Fruit fly (Drosophila melanogaster): ENCODE data around the gene CASK.

The CASK gene

dm6 chr3R:21851592-21852578 is 29.4 kb upstream of the CASK start (continued):
- TF ChIP-seq CG2875 (GFP tag; optimal IDR thresholded peaks at IDR 0.05) (no peak), Adf1 (GFP tag; IDR thresholded peaks at IDR 0.05) (no peak), stwl (tag; optimal IDR thresholded peaks at IDR 0.05) (no peak), sqz (GFP tag; optimal IDR thresholded peaks at IDR 0.05) (no peak), CG4282 (GFP tag; optimal IDR thresholded peaks at IDR 0.05) (no peak), Ets65A (GFP tag) (peak; percentile 71), D19A (tag; optimal IDR thresholded peaks at IDR 0.05) (no peak), CG32532 (GFP tag; IDR thresholded peaks at IDR 0.05) (no peak), Elba2 (GFP tag; optimal IDR thresholded peaks at IDR 0.05) (no peak), jing (GFP tag; optimal IDR thresholded peaks at IDR 0.05) (no peak), CG4617 (GFP tag; optimal IDR thresholded peaks at IDR 0.05; ENCODE audit: borderline replicate concordance) (no peak), tna (GFP tag; IDR thresholded peaks at IDR 0.05; ENCODE audit: partially characterized antibody) (no peak), luna (GFP tag; optimal IDR thresholded peaks at IDR 0.05) (no peak), bsh (GFP tag; optimal IDR thresholded peaks at IDR 0.05) (no peak), CG8388 (GFP tag; optimal IDR thresholded peaks at IDR 0.05) (no peak), NC2α (GFP tag; optimal IDR thresholded peaks at IDR 0.05) (no peak), kah (GFP tag; optimal IDR thresholded peaks at IDR 0.05) (no peak), slou (GFP tag; optimal IDR thresholded peaks at IDR 0.05) (no peak), gce (GFP tag; IDR thresholded peaks at IDR 0.05) (0 out of 3 replicates have a peak, but pooled peaks have one; percentile 19), ci (GFP tag; IDR thresholded peaks at IDR 0.05) (peak; percentile 14; the same call in 1 of the 3 replicates), ap (GFP tag; IDR thresholded peaks at IDR 0.05) (0 out of 2 replicates have a peak, but pooled peaks have one; percentile 6), CG11560 (tag; IDR thresholded peaks at IDR 0.05) (no peak)

DNA sequence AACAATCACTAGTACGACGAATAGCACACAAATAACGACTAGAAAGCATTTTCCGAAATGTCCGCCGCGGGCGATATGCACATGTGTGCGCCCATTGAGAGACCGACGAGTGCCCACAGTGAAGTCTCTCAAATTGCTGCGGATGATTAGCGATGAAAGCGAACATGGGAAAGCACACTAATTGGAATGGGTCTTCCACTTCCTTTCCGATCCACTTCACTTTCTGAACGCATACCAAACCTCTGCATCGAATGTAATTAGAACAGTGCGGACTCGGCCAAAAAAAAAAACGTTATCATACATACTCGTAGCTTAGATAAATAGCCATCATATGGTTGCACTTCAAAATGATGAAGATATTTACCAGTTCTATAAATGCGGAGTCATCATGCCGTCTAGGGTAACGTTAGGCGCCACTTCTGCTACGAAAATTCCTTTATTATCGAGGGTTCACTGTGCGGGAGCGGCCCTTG is 27.6 kb upstream of the CASK start:
- no peak for TF ChIP-seq bcd (GFP tag; optimal IDR thresholded peaks at IDR 0.05)
- peak; percentile 45 for TF ChIP-seq CG2678 (tag; optimal IDR thresholded peaks at IDR 0.05)
- peak; percentile 55 for TF ChIP-seq Mes4 (GFP tag; optimal IDR thresholded peaks at IDR 0.05)
- TF ChIP-seq da (GFP tag; optimal IDR thresholded peaks at IDR 0.05) = peak; percentile 0
- no peak for TF ChIP-seq CG7987 (GFP tag; optimal IDR thresholded peaks at IDR 0.05)
- no peak for TF ChIP-seq corto (GFP tag; optimal IDR thresholded peaks at IDR 0.05)
- no peak for TF ChIP-seq D19A (tag; optimal IDR thresholded peaks at IDR 0.05)
- peak; percentile 48 for TF ChIP-seq CG17328 (GFP tag; IDR thresholded peaks at IDR 0.05)
- TF ChIP-seq CG32767 (GFP tag; IDR thresholded peaks at IDR 0.05) = no peak; the same call in 1 of the 2 replicates
- peak; percentile 13 for TF ChIP-seq ems (GFP tag; optimal IDR thresholded peaks at IDR 0.05)
- peak; percentile 18 for TF ChIP-seq cg (GFP tag; optimal IDR thresholded peaks at IDR 0.05)
- TF ChIP-seq usp (GFP tag; optimal IDR thresholded peaks at IDR 0.05) = no peak
- TF ChIP-seq crc (GFP tag; optimal IDR thresholded peaks at IDR 0.05) = peak; percentile 18
- peak; percentile 33; the same call in 1 of the 2 replicates for TF ChIP-seq rib (GFP tag; IDR thresholded peaks at IDR 0.05)
- no peak for TF ChIP-seq prd (optimal IDR thresholded peaks at IDR 0.05)
- peak; percentile 55; the same call in 1 of the 3 replicates for TF ChIP-seq prd (GFP tag; IDR thresholded peaks at IDR 0.05)
- no peak for TF ChIP-seq salm (tag; optimal IDR thresholded peaks at IDR 0.05)
- peak; percentile 61 for TF ChIP-seq pb (GFP tag; optimal IDR thresholded peaks at IDR 0.05)
- peak; percentile 67 for TF ChIP-seq lmd (GFP tag; IDR thresholded peaks at IDR 0.05)
- TF ChIP-seq CG3163 (GFP tag; optimal IDR thresholded peaks at IDR 0.05) = peak; percentile 35
- TF ChIP-seq CG14667 (GFP tag; IDR thresholded peaks at IDR 0.05) = no peak
- peak; percentile 51 for TF ChIP-seq Oli (tag; optimal IDR thresholded peaks at IDR 0.05)
- TF ChIP-seq shn (GFP tag; optimal IDR thresholded peaks at IDR 0.05) = peak; percentile 67
- peak; percentile 17 for TF ChIP-seq CG18599 (GFP tag; optimal IDR thresholded peaks at IDR 0.05)
- TF ChIP-seq tup (GFP tag; optimal IDR thresholded peaks at IDR 0.05) = peak; percentile 14
- TF ChIP-seq CG9215 (GFP tag; IDR thresholded peaks at IDR 0.05) = no peak
- no peak for TF ChIP-seq tap (tag; optimal IDR thresholded peaks at IDR 0.05)
- 0 out of 2 replicates have a peak, but pooled peaks have one; percentile 40 for TF ChIP-seq CG4404 (GFP tag; IDR thresholded peaks at IDR 0.05)
